Fruit fly (Drosophila melanogaster) whole organism, embryonic: Measurements from ENCODE around the gene Ste12DOR.

ENCODE experiments used
- B-H1 ChIP-seq: fragments of 200-800 bp; sonication (Bioruptor generic); IDR thresholded peaks from 3 replicates; pipeline ENCODE4 v1.3.6; 2022; ENCODE audit warnings: missing biosample characterization, missing genetic modification characterization
- CG10147 ChIP-seq: fragments of 200-800 bp; sonication (Bioruptor generic); optimal IDR thresholded peaks from 2 replicates; lab custom pipeline; 2019; ENCODE audit warnings: missing biosample characterization, mild to moderate bottlenecking, missing genetic modification characterization, moderate library complexity
- CG10366 ChIP-seq: fragments of 200-800 bp; sonication (Bioruptor generic); IDR thresholded peaks from 2 replicates; pipeline ENCODE4 v1.3.6; 2022; ENCODE audit warnings: missing biosample characterization, missing genetic modification characterization
- CG12155 ChIP-seq: fragments of 200-800 bp; sonication (Bioruptor generic); optimal IDR thresholded peaks from 3 replicates; lab custom pipeline; 2016; ENCODE audit warnings: missing biosample characterization, missing genetic modification characterization
- CG12219 ChIP-seq: fragments of 200-800 bp; sonication (Bioruptor generic); optimal IDR thresholded peaks from 3 replicates; lab custom pipeline; 2018; ENCODE audit warnings: missing biosample characterization, mild to moderate bottlenecking, missing genetic modification characterization
- CG12942 ChIP-seq: fragments of 200-800 bp; sonication (Bioruptor generic); optimal IDR thresholded peaks from 3 replicates; lab custom pipeline; 2016; ENCODE audit warnings: missing biosample characterization, missing genetic modification characterization
- CG13424 ChIP-seq: fragments of 200-800 bp; sonication (Bioruptor generic); optimal IDR thresholded peaks from 2 replicates; lab custom pipeline; 2019; ENCODE audit warnings: missing biosample characterization, mild to moderate bottlenecking, missing genetic modification characterization, moderate library complexity
- CG13624 ChIP-seq: fragments of 200-800 bp; sonication (Bioruptor generic); optimal IDR thresholded peaks from 2 replicates; lab custom pipeline; 2016; ENCODE audit warnings: missing biosample characterization, missing genetic modification characterization
- CG14667 ChIP-seq: fragments of 200-800 bp; sonication (Bioruptor generic); IDR thresholded peaks from 2 replicates; pipeline ENCODE4 v1.3.6; 2022; ENCODE audit warnings: missing biosample characterization, missing genetic modification characterization
- CG15514 ChIP-seq: fragments of 200-800 bp; sonication (Bioruptor generic); optimal IDR thresholded peaks from 3 replicates; lab custom pipeline; 2017; ENCODE audit warnings: missing biosample characterization, missing genetic modification characterization, mild to moderate bottlenecking, moderate library complexity, missing genetic modification reagents
- CG16813 ChIP-seq: fragments of 200-800 bp; sonication (Bioruptor generic); IDR thresholded peaks from 3 replicates; pipeline ENCODE4 v1.3.6; 2022; ENCODE audit warnings: missing biosample characterization, missing genetic modification characterization; ENCODE audit not compliant: partially characterized antibody
- CG2202 ChIP-seq: fragments of 200-800 bp; sonication (Bioruptor generic); optimal IDR thresholded peaks from 2 replicates; lab custom pipeline; 2018; ENCODE audit warnings: missing biosample characterization, mild to moderate bottlenecking, missing genetic modification characterization
- CG31224 ChIP-seq: fragments of 200-800 bp; sonication (Bioruptor generic); IDR thresholded peaks from 2 replicates; pipeline ENCODE4 v1.3.6; 2022; ENCODE audit warnings: missing biosample characterization, missing genetic modification characterization
- CG3281 ChIP-seq: fragments of 200-800 bp; sonication (Bioruptor generic); optimal IDR thresholded peaks from 3 replicates; lab custom pipeline; 2017; ENCODE audit warnings: missing biosample characterization, mild to moderate bottlenecking, missing genetic modification characterization
- CG43689 ChIP-seq: fragments of 200-800 bp; sonication (Bioruptor generic); IDR thresholded peaks from 2 replicates; pipeline ENCODE4 v1.3.6; 2022; ENCODE audit warnings: missing biosample characterization, missing genetic modification characterization
- CG4424 ChIP-seq: fragments of 200-800 bp; sonication (Bioruptor generic); optimal IDR thresholded peaks from 3 replicates; lab custom pipeline; 2016; ENCODE audit warnings: missing biosample characterization, missing genetic modification characterization
- CG6272 ChIP-seq: fragments of 200-800 bp; sonication (Bioruptor generic); IDR thresholded peaks from 2 replicates; pipeline ENCODE4 v1.3.6; 2022; ENCODE audit warnings: missing biosample characterization, missing genetic modification characterization
- CG6765 ChIP-seq: fragments of 200-800 bp; sonication (Bioruptor generic); optimal IDR thresholded peaks from 3 replicates; lab custom pipeline; 2017; ENCODE audit warnings: missing biosample characterization, mild to moderate bottlenecking, missing genetic modification characterization
- CG7987 ChIP-seq: fragments of 200-800 bp; sonication (Bioruptor generic); optimal IDR thresholded peaks from 2 replicates; lab custom pipeline; 2018; ENCODE audit warnings: missing biosample characterization, mild to moderate bottlenecking, missing genetic modification characterization, moderate library complexity
- CG8290 ChIP-seq, 3 experiments: fragments of 200-800 bp; sonication (Bioruptor generic); optimal IDR thresholded peaks; 2 replicates each; lab custom pipeline; 2016 to 2019; ENCODE audit warnings: missing biosample characterization in 3 of 3, missing genetic modification characterization in 3 of 3, mild to moderate bottlenecking in 2 of 3, moderate library complexity in 1 of 3
- CG8359 ChIP-seq: fragments of 200-800 bp; sonication (Bioruptor generic); optimal IDR thresholded peaks from 2 replicates; lab custom pipeline; 2017; ENCODE audit warnings: missing biosample characterization, mild to moderate bottlenecking, missing genetic modification characterization, borderline replicate concordance
- ERR ChIP-seq: fragments of 200-800 bp; sonication (Bioruptor generic); optimal IDR thresholded peaks from 2 replicates; lab custom pipeline; 2016; ENCODE audit warnings: missing biosample characterization, missing genetic modification characterization
- Fer2 ChIP-seq: fragments of 200-800 bp; sonication (Bioruptor generic); optimal IDR thresholded peaks from 2 replicates; lab custom pipeline; 2018; ENCODE audit warnings: missing biosample characterization, mild to moderate bottlenecking, missing genetic modification characterization, moderate library complexity
- HHEX ChIP-seq: fragments of 200-800 bp; sonication (Bioruptor generic); optimal IDR thresholded peaks from 3 replicates; lab custom pipeline; 2017; ENCODE audit warnings: missing biosample characterization, mild to moderate bottlenecking, missing genetic modification characterization, missing genetic modification reagents
- Hmr ChIP-seq: fragments of 200-800 bp; sonication (Bioruptor generic); optimal IDR thresholded peaks from 3 replicates; lab custom pipeline; 2017; ENCODE audit warnings: mild to moderate bottlenecking, missing biosample characterization, missing genetic modification reagents, missing genetic modification characterization
- Lpt ChIP-seq: fragments of >200 bp; optimal IDR thresholded peaks from 2 replicates; lab custom pipeline; 2018; ENCODE audit warnings: missing biosample characterization, missing genetic modification characterization
- NK7.1 ChIP-seq: fragments of 200-800 bp; sonication (Bioruptor generic); optimal IDR thresholded peaks from 3 replicates; lab custom pipeline; 2016; ENCODE audit warnings: missing biosample characterization, missing genetic modification characterization
- Nf-YA ChIP-seq: fragments of 200-800 bp; sonication (Bioruptor generic); IDR thresholded peaks from 2 replicates; pipeline ENCODE4 v1.3.6; 2022; ENCODE audit warnings: missing biosample characterization, missing genetic modification characterization
- Nf-YB ChIP-seq: fragments of 200-800 bp; sonication (Bioruptor generic); optimal IDR thresholded peaks from 3 replicates; lab custom pipeline; 2019; ENCODE audit warnings: missing biosample characterization, mild to moderate bottlenecking, missing genetic modification characterization, moderate library complexity
- Oaz ChIP-seq: fragments of 200-800 bp; sonication (Bioruptor generic); IDR thresholded peaks from 2 replicates; pipeline ENCODE4 v1.3.6; 2022; ENCODE audit warnings: missing biosample characterization, missing genetic modification characterization
- Poxn ChIP-seq: fragments of 200-800 bp; sonication (Bioruptor generic); IDR thresholded peaks from 2 replicates; pipeline ENCODE4 v1.3.6; 2022; ENCODE audit warnings: missing biosample characterization, missing genetic modification characterization
- Rfx ChIP-seq: fragments of 200-800 bp; sonication (Bioruptor generic); IDR thresholded peaks from 2 replicates; pipeline ENCODE4 v1.3.6; 2022; ENCODE audit warnings: missing biosample characterization, missing genetic modification characterization
- Sry-β ChIP-seq: fragments of 200-800 bp; sonication (Bioruptor generic); optimal IDR thresholded peaks from 2 replicates; lab custom pipeline; 2018; ENCODE audit warnings: missing biosample characterization, mild to moderate bottlenecking, missing genetic modification characterization, moderate library complexity
- ac ChIP-seq: fragments of 200-800 bp; sonication (Bioruptor generic); optimal IDR thresholded peaks from 3 replicates; lab custom pipeline; 2017; ENCODE audit warnings: missing biosample characterization, mild to moderate bottlenecking, missing genetic modification characterization
- ase ChIP-seq: fragments of 200-800 bp; sonication (Bioruptor generic); IDR thresholded peaks from 3 replicates; pipeline ENCODE4 v1.3.6; 2022; ENCODE audit warnings: missing biosample characterization, missing genetic modification characterization
- bigmax ChIP-seq: fragments of 200-800 bp; sonication (Bioruptor generic); optimal IDR thresholded peaks from 2 replicates; lab custom pipeline; 2018; ENCODE audit warnings: missing biosample characterization, mild to moderate bottlenecking, missing genetic modification characterization
- bsh ChIP-seq, 2 experiments: fragments of 200-800 bp; sonication (Bioruptor generic); optimal IDR thresholded peaks; 2 replicates each; lab custom pipeline; 2017 to 2018; ENCODE audit warnings: mild to moderate bottlenecking in 2 of 2, missing biosample characterization in 2 of 2, missing genetic modification characterization in 2 of 2, moderate library complexity in 1 of 2
- corto ChIP-seq: fragments of 200-800 bp; sonication (Bioruptor generic); optimal IDR thresholded peaks from 2 replicates; lab custom pipeline; 2016; ENCODE audit warnings: missing biosample characterization, mild to moderate bottlenecking, missing genetic modification characterization, moderate library complexity
- crp ChIP-seq, 2 experiments: fragments of 200-800 bp; sonication (Bioruptor generic); optimal IDR thresholded peaks; 2 replicates in 1 of 2; 3 replicates in 1 of 2; lab custom pipeline; 2017; ENCODE audit warnings: missing biosample characterization in 2 of 2, missing genetic modification characterization in 2 of 2, mild to moderate bottlenecking in 1 of 2, moderate library complexity in 1 of 2
- insv ChIP-seq, 2 experiments: fragments of 200-800 bp; sonication (Bioruptor generic); optimal IDR thresholded peaks; 3 replicates each; lab custom pipeline; 2016 to 2018; ENCODE audit warnings: missing biosample characterization in 2 of 2, missing genetic modification characterization in 2 of 2
- inv ChIP-seq: fragments of 200-800 bp; sonication (Bioruptor generic); IDR thresholded peaks from 2 replicates; pipeline ENCODE4 v1.3.6; 2022; ENCODE audit warnings: missing biosample characterization, missing genetic modification characterization; ENCODE audit not compliant: partially characterized antibody
- ranshi ChIP-seq: fragments of 200-800 bp; sonication (Bioruptor generic); IDR thresholded peaks from 2 replicates; pipeline ENCODE4 v1.3.6; 2022; ENCODE audit warnings: missing biosample characterization, missing genetic modification characterization
- row ChIP-seq: fragments of 200-800 bp; sonication (Bioruptor generic); IDR thresholded peaks from 3 replicates; pipeline ENCODE4 v1.3.6; 2022; ENCODE audit warnings: missing biosample characterization, missing genetic modification characterization
- salm ChIP-seq: fragments of 200-800 bp; sonication (Bioruptor generic); optimal IDR thresholded peaks from 2 replicates; lab custom pipeline; 2018; ENCODE audit warnings: missing biosample characterization, mild to moderate bottlenecking, missing genetic modification characterization
- scrt ChIP-seq: fragments of 200-800 bp; sonication (Bioruptor generic); optimal IDR thresholded peaks from 2 replicates; lab custom pipeline; 2018; ENCODE audit warnings: missing biosample characterization, mild to moderate bottlenecking, missing genetic modification characterization, moderate library complexity
- vfl ChIP-seq: fragments of 200-800 bp; sonication (Bioruptor generic); optimal IDR thresholded peaks from 2 replicates; lab custom pipeline; 2016; ENCODE audit warnings: missing biosample characterization, missing genetic modification characterization
- vnd ChIP-seq: fragments of 200-800 bp; sonication (Bioruptor generic); IDR thresholded peaks from 3 replicates; pipeline ENCODE4 v1.3.6; 2022; ENCODE audit warnings: missing biosample characterization, missing genetic modification characterization; ENCODE audit not compliant: partially characterized antibody

Ste12DOR gene

DNA sequence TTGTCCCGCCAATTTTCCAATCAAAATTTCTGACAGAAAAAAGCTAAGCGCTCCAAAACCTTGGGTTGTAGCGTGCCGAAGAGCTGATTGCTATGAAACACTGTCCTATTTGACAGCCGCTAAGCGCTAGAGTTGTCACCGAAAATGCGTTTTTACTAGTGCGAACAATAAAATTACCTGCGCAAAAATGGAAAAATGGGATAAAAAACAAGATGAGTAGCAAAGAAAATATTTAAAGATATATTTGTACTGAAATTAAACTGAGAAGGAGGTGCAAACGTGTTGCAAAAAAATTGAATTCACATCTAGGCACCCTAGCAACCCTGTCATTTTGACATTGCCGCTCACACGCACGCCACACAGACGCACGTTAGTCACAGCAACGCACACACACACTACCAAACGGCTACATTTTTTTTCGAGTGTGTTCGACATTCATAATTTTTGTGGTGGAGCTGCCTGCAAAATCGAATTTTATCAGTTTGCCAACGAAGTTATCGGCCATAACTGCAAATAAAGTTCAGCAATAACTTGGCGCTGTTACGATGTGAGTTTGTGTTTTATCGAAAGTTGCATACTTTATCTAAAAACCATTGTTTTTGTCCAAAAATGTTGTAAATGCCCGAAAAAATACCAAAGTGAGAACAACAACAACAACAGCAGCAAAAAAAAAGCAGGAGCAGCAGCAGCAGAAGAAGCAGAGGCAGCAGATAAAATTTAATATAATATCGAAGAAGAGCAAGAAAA lies 3.9 kb upstream of the Ste12DOR start, which contains the start of gene ben (continued):
- TF ChIP-seq CG10366 (peak; percentile 74), Hmr (peak; percentile 78), Poxn (GFP tag; lab: Robert Waterston, UW) (peak; percentile 29; the same call in 1 of the 2 replicates), Nf-YA (GFP tag; lab: Robert Waterston, UW) (0 out of 2 replicates have a peak, but pooled peaks have one; percentile 45), HHEX (GFP tag; lab: Kevin White, UChicago) (peak; percentile 74), CG2202 (tag; lab: Kevin White, UChicago) (peak; percentile 54), CG14667 (GFP tag; lab: Robert Waterston, UW) (peak; percentile 83), CG43689 (no peak), CG8290 (GFP tag; optimal IDR thresholded peaks at IDR 0.05; lab: Kevin White, UChicago) (peak; percentile 90), CG8290 (tag; optimal IDR thresholded peaks at IDR 0.05; lab: Kevin White, UChicago) (peak; percentile 38 to 63), CG12942 (GFP tag; lab: Kevin White, UChicago) (peak; percentile 78), CG13424 (tag; lab: Kevin White, UChicago) (peak; percentile 88), vnd (0 out of 3 replicates have a peak, but pooled peaks have one; percentile 28), ase (GFP tag; lab: Robert Waterston, UW) (peak; percentile 74; the same call in 2 of the 3 replicates), Oaz (GFP tag; lab: Robert Waterston, UW) (peak; percentile 43; the same call in 1 of the 2 replicates), CG15514 (GFP tag; lab: Kevin White, UChicago) (peak; percentile 68), CG6765 (peak; percentile 56), ranshi (GFP tag; lab: Robert Waterston, UW) (no peak; the same call in 1 of the 2 replicates), CG6272 (no peak; the same call in none of the 2 replicates), CG3281 (GFP tag; lab: Kevin White, UChicago) (peak; percentile 82), Lpt (GFP tag; lab: Kevin White, UChicago) (no peak), row (GFP tag; lab: Robert Waterston, UW) (peak; percentile 98), Rfx (peak; percentile 87), Sry-β (GFP tag; lab: Kevin White, UChicago) (peak; percentile 30), CG4424 (GFP tag; lab: Kevin White, UChicago) (peak; percentile 85), CG31224 (peak; percentile 72), B-H1 (GFP tag; lab: Robert Waterston, UW) (peak; percentile 74), CG8359 (GFP tag; lab: Kevin White, UChicago) (peak; percentile 49), NK7.1 (GFP tag; lab: Kevin White, UChicago) (peak; percentile 47), bigmax (GFP tag; lab: Kevin White, UChicago) (no peak), vfl (GFP tag; lab: Kevin White, UChicago) (peak; percentile 79), Nf-YB (GFP tag; lab: Kevin White, UChicago) (peak; percentile 66), CG13624 (GFP tag; lab: Kevin White, UChicago) (peak; percentile 83), inv (no peak), CG12155 (GFP tag; lab: Kevin White, UChicago) (peak; percentile 74), corto (GFP tag; lab: Kevin White, UChicago) (no peak), CG16813 (peak; percentile 46; the same call in 1 of the 3 replicates), crp (GFP tag; optimal IDR thresholded peaks at IDR 0.05; lab: Kevin White, UChicago) (peak in 1 of 2 experiments; percentile 59), ERR (GFP tag; lab: Kevin White, UChicago) (peak; percentile 67), scrt (GFP tag; lab: Kevin White, UChicago) (peak; percentile 38), ac (peak; percentile 35), salm (peak; percentile 52), bsh (GFP tag; optimal IDR thresholded peaks at IDR 0.05; lab: Kevin White, UChicago) (peak in 1 of 2 experiments; percentile 81), CG10147 (GFP tag; lab: Kevin White, UChicago) (peak; percentile 73), CG12219 (GFP tag; lab: Kevin White, UChicago) (peak; percentile 45), Fer2 (tag; lab: Kevin White, UChicago) (peak; percentile 50), CG7987 (GFP tag; lab: Kevin White, UChicago) (no peak), insv (GFP tag; optimal IDR thresholded peaks at IDR 0.05; lab: Kevin White, UChicago) (peak in 1 of 2 experiments; percentile 85)
